Fruit fly (Drosophila melanogaster) Kc167 (cell line): ENCODE measurements around the gene CG42504.

Experiments used
- Sin3A ChIP-seq: fragments of >200 bp; optimal IDR thresholded peaks from 2 replicates; lab custom pipeline; 2018; ENCODE audit warnings: missing external identifiers
- h ChIP-seq: fragments of >200 bp; optimal IDR thresholded peaks from 3 replicates; lab custom pipeline; 2018; ENCODE audit warnings: missing external identifiers
- insv ChIP-seq: fragments of >200 bp; optimal IDR thresholded peaks from 3 replicates; lab custom pipeline; 2018; ENCODE audit warnings: missing external identifiers
- psq ChIP-seq: fragments of >200 bp; optimal IDR thresholded peaks from 2 replicates; lab custom pipeline; 2017; ENCODE audit warnings: missing external identifiers

- no peak for TF ChIP-seq Sin3A (lab: Kevin White, UChicago)
- no peak for TF ChIP-seq psq
- no peak for TF ChIP-seq insv (lab: Kevin White, UChicago)
- no peak for TF ChIP-seq h
These were observed 10.6 kb downstream of the CG42504 start for dm6 chr3R:12020987-12021386.
